Fruit fly (Drosophila melanogaster) whole organism, embryonic: Measurements from ENCODE around the gene CG42650.
A peak's percentile ranks its signal among the peaks of the same experiment; 100 is the strongest.

Experiments used
- Blimp-1 ChIP-seq: fragments of 200-800 bp; sonication (Bioruptor generic); optimal IDR thresholded peaks from 3 replicates; lab custom pipeline; 2018; ENCODE audit warnings: missing biosample characterization, missing genetic modification characterization, mild to moderate bottlenecking, moderate library complexity, missing genetic modification reagents
- Bteb2 ChIP-seq: fragments of 200-800 bp; sonication (Bioruptor generic); optimal IDR thresholded peaks from 2 replicates; lab custom pipeline; 2016; ENCODE audit warnings: missing biosample characterization, missing genetic modification characterization
- CG10274 ChIP-seq: fragments of 200-800 bp; sonication (Bioruptor generic); optimal IDR thresholded peaks from 3 replicates; lab custom pipeline; 2017; ENCODE audit warnings: missing biosample characterization, mild to moderate bottlenecking, missing genetic modification characterization
- CG12391 ChIP-seq: fragments of 200-800 bp; sonication (Bioruptor generic); optimal IDR thresholded peaks from 3 replicates; lab custom pipeline; 2018; ENCODE audit warnings: missing biosample characterization, mild to moderate bottlenecking, missing genetic modification characterization, moderate library complexity
- CG13296 ChIP-seq: fragments of 200-800 bp; sonication (Bioruptor generic); optimal IDR thresholded peaks from 3 replicates; lab custom pipeline; 2018; ENCODE audit warnings: missing biosample characterization, mild to moderate bottlenecking, missing genetic modification characterization
- CG16779 ChIP-seq: fragments of 200-800 bp; sonication (Bioruptor generic); IDR thresholded peaks from 2 replicates; pipeline ENCODE4 v1.3.6; 2022; ENCODE audit warnings: missing biosample characterization, missing genetic modification characterization
- CG16815 ChIP-seq: fragments of 200-800 bp; sonication (Bioruptor generic); optimal IDR thresholded peaks from 3 replicates; lab custom pipeline; 2017; ENCODE audit warnings: missing biosample characterization, mild to moderate bottlenecking, missing genetic modification characterization
- CG1832 ChIP-seq: fragments of 200-800 bp; sonication (Bioruptor generic); optimal IDR thresholded peaks from 2 replicates; lab custom pipeline; 2017; ENCODE audit warnings: missing biosample characterization, mild to moderate bottlenecking, missing genetic modification characterization, inconsistent platforms
- CG30020 ChIP-seq: fragments of 200-800 bp; optimal IDR thresholded peaks from 2 replicates; lab custom pipeline; 2019; ENCODE audit warnings: missing biosample characterization, mild to moderate bottlenecking, missing genetic modification characterization, moderate library complexity
- CG33213 ChIP-seq: fragments of 200-800 bp; sonication (Bioruptor generic); optimal IDR thresholded peaks from 3 replicates; lab custom pipeline; 2016; ENCODE audit warnings: missing biosample characterization, missing genetic modification characterization
- CG33557 ChIP-seq: fragments of 200-800 bp; sonication (Bioruptor generic); optimal IDR thresholded peaks from 2 replicates; lab custom pipeline; 2019; ENCODE audit warnings: missing biosample characterization, mild to moderate bottlenecking, missing genetic modification characterization, moderate library complexity
- CG3726 ChIP-seq: fragments of 200-800 bp; sonication (Bioruptor generic); IDR thresholded peaks from 3 replicates; pipeline ENCODE4, ENCODE4 v1.3.6; 2022; ENCODE audit warnings: missing biosample characterization, missing genetic modification characterization
- CG43689 ChIP-seq: fragments of 200-800 bp; sonication (Bioruptor generic); IDR thresholded peaks from 2 replicates; pipeline ENCODE4 v1.3.6; 2022; ENCODE audit warnings: missing biosample characterization, missing genetic modification characterization
- CG4707 ChIP-seq: fragments of 200-800 bp; sonication (Bioruptor generic); optimal IDR thresholded peaks from 2 replicates; lab custom pipeline; 2018; ENCODE audit warnings: missing biosample characterization, mild to moderate bottlenecking, missing genetic modification characterization, moderate library complexity
- CG7357 ChIP-seq: fragments of 200-800 bp; sonication (Bioruptor generic); IDR thresholded peaks from 3 replicates; pipeline ENCODE4 v1.3.6; 2022; ENCODE audit warnings: missing biosample characterization, missing genetic modification characterization
- CG7556 ChIP-seq: fragments of 200-800 bp; sonication (Bioruptor generic); optimal IDR thresholded peaks from 2 replicates; lab custom pipeline; 2017; ENCODE audit warnings: missing biosample characterization, mild to moderate bottlenecking, missing genetic modification characterization
- CG8089 ChIP-seq: fragments of 200-800 bp; sonication (Bioruptor generic); optimal IDR thresholded peaks from 3 replicates; lab custom pipeline; 2016; ENCODE audit warnings: missing biosample characterization, missing genetic modification characterization
- CG8290 ChIP-seq, 3 experiments: fragments of 200-800 bp; sonication (Bioruptor generic); optimal IDR thresholded peaks; 2 replicates each; lab custom pipeline; 2016 to 2019; ENCODE audit warnings: missing biosample characterization in 3 of 3, missing genetic modification characterization in 3 of 3, mild to moderate bottlenecking in 2 of 3, moderate library complexity in 1 of 3
- CG9437 ChIP-seq: fragments of 200-800 bp; sonication (Bioruptor generic); optimal IDR thresholded peaks from 2 replicates; lab custom pipeline; 2018; ENCODE audit warnings: missing biosample characterization, mild to moderate bottlenecking, missing genetic modification characterization
- CkIIα-i1 ChIP-seq: fragments of 200-800 bp; sonication (Bioruptor generic); IDR thresholded peaks from 2 replicates; pipeline ENCODE4 v1.3.6; 2022; ENCODE audit warnings: missing biosample characterization, missing genetic modification characterization
- D ChIP-seq, 2 experiments: fragments of 200-800 bp in 1 of 2; fragments of >200 bp in 1 of 2; sonication (Bioruptor generic) in 1 of 2; optimal IDR thresholded peaks; 2 replicates in 1 of 2; 3 replicates in 1 of 2; lab custom pipeline; 2017; ENCODE audit warnings: mild to moderate bottlenecking in 1 of 2, missing biosample characterization in 1 of 2, missing genetic modification characterization in 1 of 2, missing genetic modification reagents in 1 of 2
- Deaf1 ChIP-seq: fragments of 200-800 bp; optimal IDR thresholded peaks from 3 replicates; lab custom pipeline; 2019; ENCODE audit warnings: missing biosample characterization, mild to moderate bottlenecking, missing genetic modification characterization, moderate library complexity
- Ets97D ChIP-seq: fragments of 200-800 bp; sonication (Bioruptor generic); optimal IDR thresholded peaks from 3 replicates; lab custom pipeline; 2016; ENCODE audit warnings: missing biosample characterization, missing genetic modification characterization
- HHEX ChIP-seq: fragments of 200-800 bp; sonication (Bioruptor generic); optimal IDR thresholded peaks from 3 replicates; lab custom pipeline; 2017; ENCODE audit warnings: missing biosample characterization, mild to moderate bottlenecking, missing genetic modification characterization, missing genetic modification reagents
- HmgZ ChIP-seq: fragments of 200-800 bp; sonication (Bioruptor generic); optimal IDR thresholded peaks from 2 replicates; lab custom pipeline; 2018; ENCODE audit warnings: missing biosample characterization, mild to moderate bottlenecking, missing genetic modification characterization
- MESR4 ChIP-seq: fragments of 200-800 bp; sonication (Bioruptor generic); optimal IDR thresholded peaks from 2 replicates; lab custom pipeline; 2018; ENCODE audit warnings: missing biosample characterization, mild to moderate bottlenecking, missing genetic modification characterization, moderate library complexity
- Mes4 ChIP-seq: fragments of 200-800 bp; sonication (Bioruptor generic); optimal IDR thresholded peaks from 2 replicates; lab custom pipeline; 2016; ENCODE audit warnings: missing biosample characterization, missing genetic modification characterization
- NFAT ChIP-seq: fragments of 200-800 bp; sonication (Bioruptor generic); IDR thresholded peaks from 2 replicates; pipeline ENCODE4 v1.3.6; 2022; ENCODE audit warnings: missing biosample characterization, missing genetic modification characterization
- Nf-YA ChIP-seq: fragments of 200-800 bp; sonication (Bioruptor generic); IDR thresholded peaks from 2 replicates; pipeline ENCODE4 v1.3.6; 2022; ENCODE audit warnings: missing biosample characterization, missing genetic modification characterization
- Nf-YC ChIP-seq: fragments of 200-800 bp; optimal IDR thresholded peaks from 3 replicates; lab custom pipeline; 2019; ENCODE audit warnings: missing biosample characterization, mild to moderate bottlenecking, missing genetic modification characterization, moderate library complexity
- NfI ChIP-seq: fragments of 200-800 bp; sonication (Bioruptor generic); optimal IDR thresholded peaks from 3 replicates; lab custom pipeline; 2018; ENCODE audit warnings: missing biosample characterization, mild to moderate bottlenecking, missing genetic modification characterization, moderate library complexity
- Trl ChIP-seq, 3 experiments: fragments of >200 bp in 2 of 3; fragments of 200-800 bp in 1 of 3; sonication (Bioruptor generic) in 1 of 3; optimal IDR thresholded peaks; 2 replicates in 1 of 3; 3 replicates in 2 of 3; lab custom pipeline; 2016 to 2017; ENCODE audit warnings: missing biosample characterization in 1 of 3, missing genetic modification characterization in 1 of 3
- Xbp1 ChIP-seq: fragments of 200-800 bp; sonication (Bioruptor generic); optimal IDR thresholded peaks from 3 replicates; lab custom pipeline; 2016; ENCODE audit warnings: missing biosample characterization, mild to moderate bottlenecking, missing genetic modification characterization
- bcd ChIP-seq: fragments of 200-800 bp; sonication (Bioruptor generic); optimal IDR thresholded peaks from 2 replicates; lab custom pipeline; 2017; ENCODE audit warnings: missing biosample characterization, mild to moderate bottlenecking, missing genetic modification characterization
- disco-r ChIP-seq: fragments of 200-800 bp; sonication (Bioruptor generic); optimal IDR thresholded peaks from 2 replicates; lab custom pipeline; 2016; ENCODE audit warnings: missing biosample characterization, missing genetic modification characterization
- eyg ChIP-seq: fragments of 200-800 bp; sonication (Bioruptor generic); optimal IDR thresholded peaks from 3 replicates; lab custom pipeline; 2016; ENCODE audit warnings: missing biosample characterization, missing genetic modification characterization
- ftz-f1 ChIP-seq: fragments of 200-800 bp; sonication (Bioruptor generic); optimal IDR thresholded peaks from 2 replicates; lab custom pipeline; 2016; ENCODE audit warnings: missing biosample characterization, missing genetic modification characterization
- gcm ChIP-seq: fragments of 200-800 bp; sonication (Bioruptor generic); optimal IDR thresholded peaks from 2 replicates; lab custom pipeline; 2019; ENCODE audit warnings: missing biosample characterization, mild to moderate bottlenecking, missing genetic modification characterization, moderate library complexity
- gsb ChIP-seq: fragments of 200-800 bp; sonication (Bioruptor generic); IDR thresholded peaks from 2 replicates; pipeline ENCODE4 v1.3.6; 2022; ENCODE audit warnings: missing biosample characterization, missing genetic modification characterization
- gt ChIP-seq: fragments of 200-800 bp; sonication (Bioruptor generic); IDR thresholded peaks from 2 replicates; pipeline ENCODE4 v1.3.6; 2022; ENCODE audit warnings: missing biosample characterization, missing genetic modification characterization
- hkb ChIP-seq, 2 experiments: fragments of 200-800 bp in 1 of 2; fragments of >200 bp in 1 of 2; sonication (Bioruptor generic) in 1 of 2; IDR thresholded peaks in 1 of 2; optimal IDR thresholded peaks in 1 of 2; 2 replicates each; pipeline versions ENCODE4 v1.3.6 to Lab custom; 2017 to 2022; ENCODE audit warnings: missing biosample characterization in 1 of 2, missing genetic modification characterization in 1 of 2
- hth ChIP-seq: fragments of >200 bp; optimal IDR thresholded peaks from 2 replicates; lab custom pipeline; 2017; ENCODE audit warnings: inconsistent platforms
- otp ChIP-seq: fragments of 200-800 bp; sonication (Bioruptor generic); IDR thresholded peaks from 3 replicates; pipeline ENCODE4, ENCODE4 v1.3.6; 2022; ENCODE audit warnings: missing biosample characterization, missing genetic modification characterization
- shn ChIP-seq: fragments of 200-800 bp; sonication (Bioruptor generic); optimal IDR thresholded peaks from 3 replicates; lab custom pipeline; 2016; ENCODE audit warnings: missing biosample characterization, missing genetic modification characterization
- sna ChIP-seq: fragments of 200-800 bp; sonication (Bioruptor generic); IDR thresholded peaks from 2 replicates; pipeline ENCODE4 v1.3.6; 2022; ENCODE audit warnings: missing biosample characterization, missing genetic modification characterization; ENCODE audit not compliant: partially characterized antibody
- stc ChIP-seq: fragments of 200-800 bp; sonication (Bioruptor generic); IDR thresholded peaks from 2 replicates; pipeline ENCODE4 v1.3.6; 2022; ENCODE audit warnings: missing biosample characterization, missing genetic modification characterization
- sug ChIP-seq: fragments of 200-800 bp; optimal IDR thresholded peaks from 2 replicates; lab custom pipeline; 2019; ENCODE audit warnings: missing biosample characterization, mild to moderate bottlenecking, missing genetic modification characterization, moderate library complexity
- zen2 ChIP-seq: fragments of 200-800 bp; sonication (Bioruptor generic); IDR thresholded peaks from 3 replicates; pipeline ENCODE4 v1.3.6; 2022; ENCODE audit warnings: missing biosample characterization, missing genetic modification characterization; ENCODE audit not compliant: partially characterized antibody
- zfh1 ChIP-seq: fragments of 200-800 bp; sonication (Bioruptor generic); IDR thresholded peaks from 3 replicates; pipeline ENCODE4 v1.3.6; 2022; ENCODE audit warnings: missing biosample characterization, missing genetic modification characterization

The CG42650 gene

dm6 chr3R:7346445-7346844, 44.8 kb upstream of the CG42650 start, which contains the start of gene nxf4 (continued):
- TF ChIP-seq gcm: no peak
- peak; percentile 74 for TF ChIP-seq Mes4 (GFP tag; lab: Kevin White, UChicago)
- TF ChIP-seq otp (GFP tag; lab: Robert Waterston, UW): peak; percentile 52; the same call in 1 of the 3 replicates
- no peak for TF ChIP-seq CG10274
- no peak for TF ChIP-seq CG7357 (GFP tag; lab: Robert Waterston, UW)
- peak; percentile 13; the same call in 1 of the 2 replicates for TF ChIP-seq gsb (GFP tag; lab: Robert Waterston, UW)
- no peak for TF ChIP-seq CG12391
- peak; percentile 28 for TF ChIP-seq CG7556 (GFP tag; lab: Kevin White, UChicago)
- no peak for TF ChIP-seq D (optimal IDR thresholded peaks at IDR 0.05; lab: Kevin White, UChicago)
- peak; percentile 55 for TF ChIP-seq D (GFP tag; optimal IDR thresholded peaks at IDR 0.05; lab: Kevin White, UChicago)
- peak; percentile 86 for TF ChIP-seq shn (GFP tag; lab: Kevin White, UChicago)
- TF ChIP-seq Deaf1 (tag; lab: Kevin White, UChicago): no peak
- TF ChIP-seq bcd (GFP tag; lab: Kevin White, UChicago): peak; percentile 83
- TF ChIP-seq eyg (GFP tag; lab: Kevin White, UChicago): peak; percentile 40
- TF ChIP-seq HHEX (GFP tag; lab: Kevin White, UChicago): peak; percentile 44
- TF ChIP-seq CG33213 (GFP tag; lab: Kevin White, UChicago): peak; percentile 92
- no peak for TF ChIP-seq CkIIα-i1 (GFP tag; lab: Robert Waterston, UW)
- no peak for TF ChIP-seq ftz-f1 (GFP tag; lab: Kevin White, UChicago)
- TF ChIP-seq zfh1 (GFP tag; lab: Robert Waterston, UW): peak; percentile 69; the same call in 2 of the 3 replicates
- TF ChIP-seq CG8089 (GFP tag; lab: Kevin White, UChicago): peak; percentile 85
- no peak for TF ChIP-seq Nf-YC
- peak; percentile 68 for TF ChIP-seq sug (tag; lab: Kevin White, UChicago)
- peak; percentile 17 for TF ChIP-seq Ets97D (GFP tag; lab: Kevin White, UChicago)
- TF ChIP-seq CG4707: peak; percentile 32
- peak; percentile 81 for TF ChIP-seq NfI (GFP tag; lab: Kevin White, UChicago)
- peak; percentile 92 for TF ChIP-seq Xbp1 (GFP tag; lab: Kevin White, UChicago)
- TF ChIP-seq NFAT (GFP tag; lab: Robert Waterston, UW): peak; percentile 79
- no peak for TF ChIP-seq CG16779 (GFP tag; lab: Robert Waterston, UW)
- TF ChIP-seq HmgZ (tag; lab: Kevin White, UChicago): peak; percentile 71
- TF ChIP-seq zen2 (GFP tag; lab: Robert Waterston, UW): no peak
- peak; percentile 56 for TF ChIP-seq Nf-YA (GFP tag; lab: Robert Waterston, UW)
- TF ChIP-seq gt (GFP tag; lab: Robert Waterston, UW): no peak
- no peak; the same call in 1 of the 2 replicates for TF ChIP-seq stc
- peak; percentile 12 for TF ChIP-seq CG9437 (GFP tag; lab: Kevin White, UChicago)
- TF ChIP-seq sna (GFP tag; lab: Robert Waterston, UW): no peak
- peak; percentile 55 for TF ChIP-seq Blimp-1 (GFP tag; lab: Kevin White, UChicago)
- TF ChIP-seq CG30020 (tag; lab: Kevin White, UChicago): no peak
- peak; percentile 39 for TF ChIP-seq Bteb2 (GFP tag; lab: Kevin White, UChicago)
- TF ChIP-seq CG33557 (GFP tag; lab: Kevin White, UChicago): peak; percentile 43
- no peak for TF ChIP-seq CG13296 (GFP tag; lab: Kevin White, UChicago)
- peak; percentile 64 for TF ChIP-seq CG16815 (GFP tag; lab: Kevin White, UChicago)
- peak; percentile 69 for TF ChIP-seq disco-r (GFP tag; lab: Kevin White, UChicago)
- TF ChIP-seq Trl (optimal IDR thresholded peaks at IDR 0.05; lab: Kevin White, UChicago): no peak
- TF ChIP-seq Trl (GFP tag; optimal IDR thresholded peaks at IDR 0.05; lab: Kevin White, UChicago): peak; percentile 87
- TF ChIP-seq MESR4 (GFP tag; lab: Kevin White, UChicago): no peak
- TF ChIP-seq CG1832 (GFP tag; lab: Kevin White, UChicago): no peak
- peak; percentile 70 for TF ChIP-seq hkb (optimal IDR thresholded peaks at IDR 0.05; lab: Kevin White, UChicago)
- no peak for TF ChIP-seq hkb (GFP tag; IDR thresholded peaks at IDR 0.05; lab: Robert Waterston, UW)
- peak; percentile 31; the same call in 1 of the 2 replicates for TF ChIP-seq CG43689 (GFP tag; lab: Robert Waterston, UW)
- no peak for TF ChIP-seq hth
- peak; percentile 81 for TF ChIP-seq CG8290 (GFP tag; optimal IDR thresholded peaks at IDR 0.05; lab: Kevin White, UChicago)
- TF ChIP-seq CG8290 (tag; optimal IDR thresholded peaks at IDR 0.05; lab: Kevin White, UChicago): peak in 1 of 2 experiments; percentile 72
- peak; percentile 57; the same call in 1 of the 3 replicates for TF ChIP-seq CG3726 (GFP tag; lab: Robert Waterston, UW)
